Worm (Caenorhabditis elegans) whole organism, L4 larva: ENCODE measurements around the gene F39F10.2.

Experiments
- F26F4.8 ChIP-seq: fragments of 200-800 bp; sonication (Bioruptor generic); conservative IDR thresholded peaks from 2 replicates; pipeline ENCODE4 v1.3.6; 2022; ENCODE audit warnings: missing genetic modification characterization, missing compliant biosample characterization
- F37D6.2 ChIP-seq: sonication (generic microtip); optimal IDR thresholded peaks from 2 replicates; lab custom pipeline; 2016; ENCODE audit warnings: mild to moderate bottlenecking, missing genetic modification characterization, missing compliant biosample characterization
- F49E8.2 ChIP-seq: sonication (generic microtip); optimal IDR thresholded peaks from 2 replicates; lab custom pipeline; 2016; ENCODE audit warnings: missing compliant biosample characterization, mild to moderate bottlenecking, missing genetic modification characterization, borderline replicate concordance
- Y48G9A.11 ChIP-seq: fragments of 200-800 bp; sonication (Bioruptor generic); IDR thresholded peaks from 2 replicates; pipeline ENCODE4 v1.3.6; 2022; ENCODE audit warnings: missing genetic modification reagents, missing genetic modification characterization, missing compliant biosample characterization
- aha-1 ChIP-seq: fragments of 150-350 bp; peaks from one replicate; lab custom pipeline; 2014; ENCODE audit warnings: missing biosample characterization, missing genetic modification characterization
- aly-2 ChIP-seq: sonication (generic microtip); optimal IDR thresholded peaks from 2 replicates; lab custom pipeline; 2018; ENCODE audit warnings: missing biosample characterization, missing genetic modification characterization
- arid-1 ChIP-seq: fragments of 200-800 bp; sonication (Bioruptor generic); conservative IDR thresholded peaks from 2 replicates; pipeline ENCODE4 v1.3.6; 2022; ENCODE audit warnings: missing genetic modification reagents, missing genetic modification characterization, missing compliant biosample characterization
- attf-4 ChIP-seq: sonication (generic microtip); optimal IDR thresholded peaks from 3 replicates; lab custom pipeline; 2017; ENCODE audit warnings: missing biosample characterization, missing genetic modification characterization
- ces-1 ChIP-seq: fragments of 150-350 bp; sonication (generic microtip); optimal IDR thresholded peaks from 4 replicates; lab custom pipeline; 2014; ENCODE audit warnings: missing biosample characterization, missing genetic modification reagents, missing genetic modification characterization
- cey-2 ChIP-seq: sonication (generic microtip); optimal IDR thresholded peaks from 3 replicates; lab custom pipeline; 2017; ENCODE audit warnings: missing genetic modification characterization, mild to moderate bottlenecking, missing compliant biosample characterization, antibody characterized with exemption, borderline replicate concordance; ENCODE audit not compliant: insufficient read depth
- ctbp-1 ChIP-seq: fragments of 200-800 bp; sonication (Bioruptor generic); IDR thresholded peaks from 2 replicates; pipeline ENCODE4 v1.3.6; 2022; ENCODE audit warnings: missing genetic modification reagents, missing genetic modification characterization, missing compliant biosample characterization
- daf-16 ChIP-seq, 3 experiments: sonication (generic microtip); optimal IDR thresholded peaks; 2 replicates each; lab custom pipeline; 2016 to 2017; ENCODE audit warnings: missing genetic modification characterization in 3 of 3, missing genetic modification reagents in 3 of 3, mild to moderate bottlenecking in 2 of 3, missing compliant biosample characterization in 2 of 3, missing biosample characterization in 1 of 3, moderate library complexity in 1 of 3
- daf-19 ChIP-seq: fragments of 200-800 bp; sonication (Bioruptor generic); conservative IDR thresholded peaks from 2 replicates; pipeline ENCODE4 v1.3.6; 2022; ENCODE audit warnings: missing genetic modification characterization, missing compliant biosample characterization
- daf-8 ChIP-seq: fragments of 200-800 bp; sonication (Bioruptor generic); IDR thresholded peaks from 2 replicates; pipeline ENCODE4 v1.3.6; 2022; ENCODE audit warnings: missing genetic modification characterization, missing compliant biosample characterization
- dmd-6 ChIP-seq: fragments of 200-800 bp; sonication (Bioruptor generic); IDR thresholded peaks from 2 replicates; pipeline ENCODE4 v1.3.6; 2022; ENCODE audit warnings: missing genetic modification reagents, missing genetic modification characterization, missing compliant biosample characterization
- dpl-1 ChIP-seq: fragments of 150-350 bp; optimal IDR thresholded peaks from 2 replicates; lab custom pipeline; 2014; ENCODE audit warnings: missing biosample characterization, missing genetic modification reagents, missing genetic modification characterization
- egl-43 ChIP-seq: fragments of 200-800 bp; sonication (Bioruptor generic); IDR thresholded peaks from 2 replicates; pipeline ENCODE4 v1.3.6; 2022; ENCODE audit warnings: missing genetic modification reagents, missing genetic modification characterization, missing compliant biosample characterization
- fkh-10 ChIP-seq: fragments of 150-350 bp; optimal IDR thresholded peaks from 2 replicates; lab custom pipeline; 2014; ENCODE audit warnings: missing biosample characterization, missing genetic modification reagents, missing genetic modification characterization
- hif-1 ChIP-seq, 2 experiments: sonication (generic microtip); optimal IDR thresholded peaks; 2 replicates each; lab custom pipeline; 2016 to 2017; ENCODE audit warnings: missing compliant biosample characterization in 2 of 2, missing genetic modification characterization in 2 of 2, missing genetic modification reagents in 2 of 2, missing genotype in 2 of 2, mild to moderate bottlenecking in 1 of 2
- hlh-11 ChIP-seq: fragments of 200-800 bp; sonication (Bioruptor generic); optimal IDR thresholded peaks from 2 replicates; lab custom pipeline; 2018; ENCODE audit warnings: mild to moderate bottlenecking, missing genetic modification characterization, missing compliant biosample characterization
- hlh-30 ChIP-seq: sonication (generic microtip); optimal IDR thresholded peaks from 2 replicates; lab custom pipeline; 2017; ENCODE audit warnings: antibody characterized with exemption, mild to moderate bottlenecking, missing genetic modification characterization, missing compliant biosample characterization; ENCODE audit not compliant: insufficient read depth
- hmg-1.1 ChIP-seq: fragments of 200-800 bp; sonication (Bioruptor generic); IDR thresholded peaks from 2 replicates; pipeline ENCODE4 v1.3.6; 2022; ENCODE audit warnings: missing genetic modification reagents, missing genetic modification characterization, missing compliant biosample characterization
- lin-1 ChIP-seq: fragments of 200-800 bp; sonication (Bioruptor generic); IDR thresholded peaks from 2 replicates; pipeline ENCODE4 v1.3.6; 2022; ENCODE audit warnings: missing genetic modification reagents, missing genetic modification characterization, missing compliant biosample characterization
- lin-15B ChIP-seq: fragments of 150-350 bp; sonication (generic microtip); optimal IDR thresholded peaks from 3 replicates; lab custom pipeline; 2014; ENCODE audit warnings: missing biosample characterization, missing genetic modification characterization
- lin-38 ChIP-seq: fragments of 200-800 bp; sonication (Bioruptor generic); IDR thresholded peaks from 2 replicates; pipeline ENCODE4 v1.3.6; 2022; ENCODE audit warnings: missing genetic modification reagents, missing genetic modification characterization, missing compliant biosample characterization
- mdl-1 ChIP-seq, 2 experiments: fragments of 150-350 bp in 1 of 2; sonication (generic microtip) in 1 of 2; optimal IDR thresholded peaks; 2 replicates each; lab custom pipeline; 2014 to 2017; ENCODE audit warnings: missing biosample characterization in 2 of 2, missing genetic modification characterization in 2 of 2
- mdt-29 ChIP-seq: fragments of 200-800 bp; sonication (Bioruptor generic); IDR thresholded peaks from 2 replicates; pipeline ENCODE4 v1.3.6; 2022; ENCODE audit warnings: missing genetic modification reagents, missing genetic modification characterization, missing compliant biosample characterization
- mep-1 ChIP-seq: fragments of 150-350 bp; sonication (generic microtip); optimal IDR thresholded peaks from 3 replicates; lab custom pipeline; 2014; ENCODE audit warnings: missing biosample characterization, missing genetic modification characterization
- mes-2 ChIP-seq: sonication (generic microtip); optimal IDR thresholded peaks from 2 replicates; lab custom pipeline; 2016; ENCODE audit warnings: missing genotype, mild to moderate bottlenecking, missing genetic modification characterization, missing compliant biosample characterization; ENCODE audit not compliant: poor library complexity, severe bottlenecking
- mxl-3 ChIP-seq: fragments of 200-800 bp; sonication (Bioruptor generic); optimal IDR thresholded peaks from 2 replicates; lab custom pipeline; 2018; ENCODE audit warnings: mild to moderate bottlenecking, missing genetic modification characterization, missing compliant biosample characterization
- nhr-11 ChIP-seq: fragments of 150-350 bp; optimal IDR thresholded peaks from 2 replicates; lab custom pipeline; 2014; ENCODE audit warnings: missing biosample characterization, missing genetic modification characterization
- nhr-28 ChIP-seq: fragments of 150-350 bp; optimal IDR thresholded peaks from 2 replicates; lab custom pipeline; 2014; ENCODE audit warnings: missing biosample characterization, missing genetic modification characterization
- nhr-48 ChIP-seq: sonication (generic microtip); optimal IDR thresholded peaks from 2 replicates; lab custom pipeline; 2016; ENCODE audit warnings: mild to moderate bottlenecking, missing genetic modification characterization, missing compliant biosample characterization
- nhr-77 ChIP-seq: fragments of 150-350 bp; optimal IDR thresholded peaks from 2 replicates; lab custom pipeline; 2014; ENCODE audit warnings: missing biosample characterization, missing genetic modification characterization
- pha-4 ChIP-seq, 2 experiments: fragments of 150-350 bp in 1 of 2; fragments of 200-800 bp in 1 of 2; sonication (Bioruptor generic) in 1 of 2; IDR thresholded peaks in 1 of 2; optimal IDR thresholded peaks in 1 of 2; 2 replicates each; pipeline versions ENCODE4 v1.3.6 to Lab custom; 2014 to 2022; ENCODE audit warnings: missing genetic modification characterization in 2 of 2, missing genetic modification reagents in 2 of 2, missing biosample characterization in 1 of 2, missing compliant biosample characterization in 1 of 2
- pqm-1 ChIP-seq: sonication (generic microtip); optimal IDR thresholded peaks from 2 replicates; lab custom pipeline; 2017; ENCODE audit warnings: missing biosample characterization, missing genetic modification characterization
- rbr-2 ChIP-seq: sonication (generic microtip); optimal IDR thresholded peaks from 2 replicates; lab custom pipeline; 2016; ENCODE audit warnings: missing genotype, missing genetic modification characterization, missing compliant biosample characterization
- sdz-12 ChIP-seq: fragments of 200-800 bp; sonication (Bioruptor generic); optimal IDR thresholded peaks from 2 replicates; lab custom pipeline; 2018; ENCODE audit warnings: mild to moderate bottlenecking, missing genetic modification characterization, missing compliant biosample characterization
- set-16 ChIP-seq: fragments of 200-800 bp; sonication (Bioruptor generic); IDR thresholded peaks from 2 replicates; pipeline ENCODE4 v1.3.6; 2022; ENCODE audit warnings: missing genetic modification reagents, missing genetic modification characterization, missing compliant biosample characterization
- skn-1 ChIP-seq: fragments of 150-350 bp; optimal IDR thresholded peaks from 2 replicates; lab custom pipeline; 2014; ENCODE audit warnings: missing biosample characterization, missing genetic modification characterization
- spr-3 ChIP-seq: fragments of 200-800 bp; sonication (Bioruptor generic); optimal IDR thresholded peaks from 2 replicates; lab custom pipeline; 2018; ENCODE audit warnings: mild to moderate bottlenecking, missing genetic modification characterization, missing compliant biosample characterization
- tra-1 ChIP-seq: fragments of 200-800 bp; sonication (Bioruptor generic); IDR thresholded peaks from 2 replicates; pipeline ENCODE4 v1.3.6; 2022; ENCODE audit warnings: missing genetic modification reagents, missing genetic modification characterization, missing compliant biosample characterization
- unc-39 ChIP-seq: sonication (generic microtip); optimal IDR thresholded peaks from 2 replicates; lab custom pipeline; 2017; ENCODE audit warnings: missing biosample characterization, missing genetic modification characterization
- unc-62 ChIP-seq, 3 experiments: fragments of 150-350 bp in 1 of 3; sonication (generic microtip); optimal IDR thresholded peaks in 2 of 3; peaks in 1 of 3; 1 replicate in 1 of 3; 2 replicates in 2 of 3; lab custom pipeline; 2014 to 2017; ENCODE audit warnings: missing biosample characterization in 3 of 3, missing genetic modification characterization in 3 of 3, missing genetic modification reagents in 3 of 3, missing genotype in 1 of 3
- zfp-2 ChIP-seq: sonication (generic microtip); optimal IDR thresholded peaks from 2 replicates; lab custom pipeline; 2016; ENCODE audit warnings: mild to moderate bottlenecking, missing genetic modification characterization, missing compliant biosample characterization
- zip-11 ChIP-seq: fragments of 200-800 bp; sonication (Bioruptor generic); IDR thresholded peaks from 2 replicates; pipeline ENCODE4 v1.3.6; 2022; ENCODE audit warnings: missing genetic modification characterization, missing compliant biosample characterization

F39F10.2 gene

DNA sequence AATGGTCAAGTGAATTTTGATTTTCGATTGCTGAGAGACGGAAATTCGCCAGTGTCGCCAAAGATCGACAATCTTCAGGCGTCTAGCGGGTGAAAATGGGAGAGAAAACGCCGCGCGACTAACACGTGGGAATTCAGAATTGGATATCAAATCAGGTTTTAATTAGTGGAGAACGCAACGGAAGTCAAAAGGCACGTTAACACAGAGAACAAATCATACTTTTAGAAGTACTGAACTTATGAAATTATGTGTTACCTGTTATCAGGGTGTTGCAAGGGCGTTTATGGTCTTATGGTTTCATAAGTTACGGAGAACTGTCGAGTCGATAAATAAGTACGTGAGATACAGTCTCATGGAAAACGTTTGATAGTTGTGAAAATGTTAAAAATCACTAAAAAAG, 23.3 kb upstream of the F39F10.2 start:
- TF ChIP-seq nhr-28 (tag; lab: Kevin White, UChicago) = peak; percentile 71
- no peak for TF ChIP-seq sdz-12 (GFP tag; lab: Kevin White, UChicago)
- peak; percentile 59 for TF ChIP-seq pqm-1 (tag; lab: Kevin White, UChicago)
- no peak for TF ChIP-seq ces-1 (GFP tag; lab: Kevin White, UChicago)
- TF ChIP-seq unc-62 (GFP tag; optimal IDR thresholded peaks at IDR 0.05 in 1 of 2; lab: Kevin White, UChicago) = peak in 1 of 2 experiments; percentile 89
- TF ChIP-seq unc-62 (tag; optimal IDR thresholded peaks at IDR 0.05; lab: Kevin White, UChicago) = no peak
- peak; percentile 73 for TF ChIP-seq hlh-30 (tag; lab: Kevin White, UChicago)
- TF ChIP-seq set-16 (GFP tag; lab: Robert Waterston, UW) = no peak
- peak; percentile 97 for TF ChIP-seq mxl-3 (GFP tag; lab: Kevin White, UChicago)
- no peak for TF ChIP-seq daf-19
- TF ChIP-seq unc-39 = no peak
- TF ChIP-seq daf-16 (GFP tag; optimal IDR thresholded peaks at IDR 0.05; lab: Kevin White, UChicago) = no peak
- TF ChIP-seq daf-16 (tag; optimal IDR thresholded peaks at IDR 0.05; lab: Kevin White, UChicago) = peak; percentile 82
- TF ChIP-seq nhr-77 (tag; lab: Kevin White, UChicago) = peak; percentile 39
- no peak for TF ChIP-seq nhr-11 (tag; lab: Kevin White, UChicago)
- TF ChIP-seq dmd-6 (GFP tag; lab: Robert Waterston, UW) = peak; percentile 68
- TF ChIP-seq hlh-11 (tag; lab: Kevin White, UChicago) = peak; percentile 54
- peak in 1 of 2 experiments; percentile 63 for TF ChIP-seq mdl-1 (tag; optimal IDR thresholded peaks at IDR 0.05; lab: Kevin White, UChicago)
- no peak for TF ChIP-seq Y48G9A.11 (GFP tag; lab: Robert Waterston, UW)
- TF ChIP-seq lin-15B (tag; lab: Kevin White, UChicago) = no peak

DNA sequence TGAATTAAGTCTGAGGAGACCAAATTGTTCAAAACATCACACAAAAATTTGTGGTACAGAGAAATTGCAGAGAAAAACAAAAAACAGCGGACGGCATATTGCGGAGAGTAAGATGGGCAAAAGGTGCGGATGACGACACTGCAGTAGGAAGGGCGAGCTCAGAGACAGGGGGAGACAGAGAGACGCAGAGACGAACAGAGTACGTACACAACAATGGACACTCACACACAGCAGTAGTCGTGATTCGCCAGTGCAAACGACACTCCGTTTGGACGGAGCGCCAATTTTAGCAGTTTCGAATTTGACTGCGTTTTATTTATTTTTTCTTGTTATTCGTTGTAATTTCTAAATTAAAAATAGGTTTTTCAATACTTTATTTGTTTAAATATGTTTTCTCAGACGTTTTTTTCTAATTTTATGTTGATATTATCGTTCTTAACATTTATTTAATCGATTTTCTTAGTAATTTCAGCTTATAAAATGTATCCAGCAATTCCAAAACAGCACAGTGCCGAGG, 22.2 kb upstream of the F39F10.2 start, which contains the start of gene T20F7.1:
Gene T20F7.1, plus strand, starts transcription at position 467 of the 517 bp plus-strand sequence.
- TF ChIP-seq arid-1 (GFP tag; lab: Robert Waterston, UW) = 0 out of 2 replicates have a peak, but pooled peaks have one; percentile 45
- peak in 1 of 2 experiments; percentile 87 for TF ChIP-seq daf-16 (GFP tag; optimal IDR thresholded peaks at IDR 0.05; lab: Kevin White, UChicago)
- TF ChIP-seq daf-16 (tag; optimal IDR thresholded peaks at IDR 0.05; lab: Kevin White, UChicago) = peak; percentile 84
- TF ChIP-seq dpl-1 = peak; percentile 43
- peak; percentile 21 to 67 for TF ChIP-seq mdl-1 (tag; optimal IDR thresholded peaks at IDR 0.05; lab: Kevin White, UChicago)
- peak; percentile 84 for TF ChIP-seq mes-2 (tag; lab: Kevin White, UChicago)
- no peak for TF ChIP-seq egl-43 (GFP tag; lab: Robert Waterston, UW)
- TF ChIP-seq mdt-29 (GFP tag; lab: Robert Waterston, UW) = no peak
- peak; percentile 38; the same call in 1 of the 2 replicates for TF ChIP-seq lin-1 (GFP tag; lab: Robert Waterston, UW)
- peak; percentile 44 for TF ChIP-seq nhr-11 (tag; lab: Kevin White, UChicago)
- TF ChIP-seq lin-38 (GFP tag; lab: Robert Waterston, UW) = no peak
- no peak for TF ChIP-seq F49E8.2 (tag; lab: Kevin White, UChicago)
- no peak for TF ChIP-seq cey-2 (tag; lab: Kevin White, UChicago)
- no peak for TF ChIP-seq F26F4.8 (GFP tag; lab: Robert Waterston, UW)
- no peak for TF ChIP-seq spr-3 (GFP tag; lab: Kevin White, UChicago)
- TF ChIP-seq pha-4 (GFP tag; IDR thresholded peaks at IDR 0.05; lab: Robert Waterston, UW) = no peak
- peak; percentile 30 for TF ChIP-seq pha-4 (tag; optimal IDR thresholded peaks at IDR 0.05; lab: Kevin White, UChicago)
- TF ChIP-seq zfp-2 (tag; lab: Kevin White, UChicago) = no peak
- TF ChIP-seq zip-11 = no peak
- TF ChIP-seq nhr-48 (tag; lab: Kevin White, UChicago) = no peak
- peak; percentile 90 for TF ChIP-seq hmg-1.1 (GFP tag; lab: Robert Waterston, UW)
- no peak for TF ChIP-seq daf-8 (GFP tag; lab: Robert Waterston, UW)
- TF ChIP-seq aly-2 (tag; lab: Kevin White, UChicago) = no peak
- no peak for TF ChIP-seq fkh-10 (GFP tag; lab: Kevin White, UChicago)
- peak; percentile 82 for TF ChIP-seq aha-1 (tag; lab: Kevin White, UChicago)
- TF ChIP-seq mep-1 = no peak
- no peak for TF ChIP-seq attf-4 (tag; lab: Kevin White, UChicago)
- TF ChIP-seq nhr-77 (tag; lab: Kevin White, UChicago) = no peak
- TF ChIP-seq rbr-2 (tag; lab: Kevin White, UChicago) = peak; percentile 79
- no peak for TF ChIP-seq hif-1 (tag; optimal IDR thresholded peaks at IDR 0.05; lab: Kevin White, UChicago)
- peak; percentile 42; the same call in 1 of the 2 replicates for TF ChIP-seq tra-1 (GFP tag; lab: Robert Waterston, UW)
- peak; percentile 16 for TF ChIP-seq F37D6.2 (tag; lab: Kevin White, UChicago)
- no peak for TF ChIP-seq skn-1 (tag; lab: Kevin White, UChicago)
- TF ChIP-seq set-16 (GFP tag; lab: Robert Waterston, UW) = 0 out of 2 replicates have a peak, but pooled peaks have one; percentile 10
- no peak for TF ChIP-seq ctbp-1
- peak; percentile 73 for TF ChIP-seq dmd-6 (GFP tag; lab: Robert Waterston, UW)
